Worm (Caenorhabditis elegans): ENCODE results near the gene Y51B9A.6.

ce11 chrII:9407020-9407419 is 4.0 kb upstream of the Y51B9A.6 start, which contains the start of gene mpz-6:
- no peak for TF ChIP-seq nhr-84 (tag; optimal IDR thresholded peaks at IDR 0.05)
- no peak for TF ChIP-seq elt-2 (tag; optimal IDR thresholded peaks at IDR 0.05)
- no peak for TF ChIP-seq ets-5 (GFP tag; IDR thresholded peaks at IDR 0.05)
- no peak for TF ChIP-seq nhr-47 (tag; optimal IDR thresholded peaks at IDR 0.05)
- TF ChIP-seq lin-15B (tag; optimal IDR thresholded peaks at IDR 0.05): no peak

Measured in whole organism, L1 larva.